Worm (Caenorhabditis elegans) whole organism, late embryonic: ENCODE results near the gene C49F5.7.

Experiments used
- C08G9.2 ChIP-seq: sonication (generic microtip); optimal IDR thresholded peaks from 2 replicates; lab custom pipeline; 2016; ENCODE audit warnings: mild to moderate bottlenecking, missing genetic modification characterization, moderate library complexity, missing compliant biosample characterization
- C38D4.7 ChIP-seq: fragments of 200-800 bp; sonication (Bioruptor generic); optimal IDR thresholded peaks from 2 replicates; lab custom pipeline; 2018; ENCODE audit warnings: mild to moderate bottlenecking, missing genetic modification characterization, moderate library complexity, missing compliant biosample characterization
- K02D7.2 ChIP-seq: sonication (generic microtip); optimal IDR thresholded peaks from 2 replicates; lab custom pipeline; 2017; ENCODE audit warnings: mild to moderate bottlenecking, missing genetic modification characterization, missing compliant biosample characterization
- K09A11.1 ChIP-seq: sonication (generic microtip); optimal IDR thresholded peaks from 2 replicates; lab custom pipeline; 2017; ENCODE audit warnings: antibody characterized with exemption, mild to moderate bottlenecking, missing genetic modification characterization, missing compliant biosample characterization; ENCODE audit not compliant: insufficient read depth
- T23F11.4 ChIP-seq: fragments of 200-800 bp; sonication (Bioruptor generic); optimal IDR thresholded peaks from 2 replicates; lab custom pipeline; 2018; ENCODE audit warnings: mild to moderate bottlenecking, missing genetic modification characterization, missing compliant biosample characterization
- ahr-1 ChIP-seq: sonication (generic microtip); optimal IDR thresholded peaks from 2 replicates; lab custom pipeline; 2016; ENCODE audit warnings: missing genetic modification characterization, missing compliant biosample characterization
- ama-1 ChIP-seq: fragments of 150-350 bp; optimal IDR thresholded peaks from 2 replicates; lab custom pipeline; 2014
- ceh-19 ChIP-seq: fragments of 200-800 bp; sonication (Bioruptor generic); optimal IDR thresholded peaks from 2 replicates; lab custom pipeline; 2018; ENCODE audit warnings: mild to moderate bottlenecking, missing genetic modification characterization, missing compliant biosample characterization
- ceh-2 ChIP-seq: sonication (generic microtip); optimal IDR thresholded peaks from 2 replicates; lab custom pipeline; 2016; ENCODE audit warnings: missing genotype, missing genetic modification characterization, missing compliant biosample characterization
- ceh-22 ChIP-seq: sonication (generic microtip); optimal IDR thresholded peaks from 2 replicates; lab custom pipeline; 2017; ENCODE audit warnings: missing biosample characterization, missing genetic modification characterization
- ceh-24 ChIP-seq: sonication (generic microtip); optimal IDR thresholded peaks from 2 replicates; lab custom pipeline; 2016; ENCODE audit warnings: mild to moderate bottlenecking, missing genetic modification characterization, missing compliant biosample characterization
- ceh-30 ChIP-seq: fragments of 150-350 bp; optimal IDR thresholded peaks from 2 replicates; lab custom pipeline; 2014; ENCODE audit warnings: missing biosample characterization, missing genetic modification characterization
- ceh-31 ChIP-seq: sonication (generic microtip); optimal IDR thresholded peaks from 2 replicates; lab custom pipeline; 2016; ENCODE audit warnings: missing genetic modification characterization, missing compliant biosample characterization
- ceh-45 ChIP-seq: fragments of 200-800 bp; sonication (Bioruptor generic); IDR thresholded peaks from 2 replicates; pipeline ENCODE4 v1.3.6; 2022; ENCODE audit warnings: missing genetic modification reagents, missing genetic modification characterization, missing compliant biosample characterization
- ceh-48 ChIP-seq: sonication (generic microtip); optimal IDR thresholded peaks from 2 replicates; lab custom pipeline; 2016; ENCODE audit warnings: missing genetic modification characterization, inconsistent platforms, missing compliant biosample characterization
- ceh-6 ChIP-seq: fragments of 200-800 bp; sonication (Bioruptor generic); optimal IDR thresholded peaks from 2 replicates; lab custom pipeline; 2018; ENCODE audit warnings: mild to moderate bottlenecking, missing genetic modification characterization, missing compliant biosample characterization
- ceh-9 ChIP-seq: sonication (generic microtip); optimal IDR thresholded peaks from 2 replicates; lab custom pipeline; 2016; ENCODE audit warnings: mild to moderate bottlenecking, missing genetic modification characterization, inconsistent platforms, missing compliant biosample characterization
- eyg-1 ChIP-seq: sonication (generic microtip); optimal IDR thresholded peaks from 2 replicates; lab custom pipeline; 2016; ENCODE audit warnings: missing genotype, missing genetic modification characterization, missing compliant biosample characterization
- fax-1 ChIP-seq: sonication (generic microtip); optimal IDR thresholded peaks from 2 replicates; lab custom pipeline; 2016; ENCODE audit warnings: missing genotype, missing genetic modification characterization, missing compliant biosample characterization
- fkh-10 ChIP-seq: fragments of 150-350 bp; optimal IDR thresholded peaks from 2 replicates; lab custom pipeline; 2014; ENCODE audit warnings: missing biosample characterization, missing genetic modification reagents, missing genetic modification characterization
- gmeb-2 ChIP-seq: sonication (generic microtip); optimal IDR thresholded peaks from 2 replicates; lab custom pipeline; 2016; ENCODE audit warnings: missing genetic modification characterization, inconsistent platforms, missing compliant biosample characterization
- hlh-13 ChIP-seq: fragments of 200-800 bp; sonication (Bioruptor generic); optimal IDR thresholded peaks from 2 replicates; lab custom pipeline; 2018; ENCODE audit warnings: mild to moderate bottlenecking, missing genetic modification characterization, missing compliant biosample characterization
- hlh-15 ChIP-seq: sonication (generic microtip); optimal IDR thresholded peaks from 2 replicates; lab custom pipeline; 2016; ENCODE audit warnings: missing genetic modification characterization, missing compliant biosample characterization
- hlh-8 ChIP-seq: sonication (generic microtip); optimal IDR thresholded peaks from 2 replicates; lab custom pipeline; 2016; ENCODE audit warnings: missing genotype, missing genetic modification characterization, missing compliant biosample characterization
- lim-6 ChIP-seq: sonication (generic microtip); optimal IDR thresholded peaks from 2 replicates; lab custom pipeline; 2016; ENCODE audit warnings: missing genetic modification characterization, missing compliant biosample characterization
- mec-3 ChIP-seq: sonication (generic microtip); optimal IDR thresholded peaks from 2 replicates; lab custom pipeline; 2016; ENCODE audit warnings: borderline replicate concordance, missing genetic modification characterization, missing compliant biosample characterization
- nhr-232 ChIP-seq: sonication (generic microtip); optimal IDR thresholded peaks from 2 replicates; lab custom pipeline; 2016; ENCODE audit warnings: missing genetic modification characterization, missing compliant biosample characterization
- npax-4 ChIP-seq: sonication (generic microtip); optimal IDR thresholded peaks from 2 replicates; lab custom pipeline; 2016; ENCODE audit warnings: missing genetic modification characterization, missing compliant biosample characterization
- odd-2 ChIP-seq: sonication (generic microtip); optimal IDR thresholded peaks from 2 replicates; lab custom pipeline; 2017; ENCODE audit warnings: antibody characterized with exemption, mild to moderate bottlenecking, missing genetic modification characterization, missing compliant biosample characterization
- pag-3 ChIP-seq: sonication (generic microtip); optimal IDR thresholded peaks from 2 replicates; lab custom pipeline; 2016; ENCODE audit warnings: missing compliant biosample characterization, missing genetic modification characterization, borderline replicate concordance
- pax-1 ChIP-seq: fragments of 150-350 bp; optimal IDR thresholded peaks from 2 replicates; lab custom pipeline; 2014; ENCODE audit warnings: missing biosample characterization, missing genetic modification characterization
- pha-2 ChIP-seq: sonication (generic microtip); optimal IDR thresholded peaks from 2 replicates; lab custom pipeline; 2017; ENCODE audit warnings: mild to moderate bottlenecking, missing genetic modification characterization, missing compliant biosample characterization
- pha-4 ChIP-seq: fragments of 150-350 bp; optimal IDR thresholded peaks from 2 replicates; lab custom pipeline; 2018; ENCODE audit warnings: missing biosample characterization, missing genetic modification reagents, missing genetic modification characterization
- pqm-1 ChIP-seq: sonication (generic microtip); optimal IDR thresholded peaks from 2 replicates; lab custom pipeline; 2016; ENCODE audit warnings: missing genetic modification characterization, missing compliant biosample characterization
- pros-1 ChIP-seq: fragments of 150-350 bp; optimal IDR thresholded peaks from 2 replicates; lab custom pipeline; 2014; ENCODE audit warnings: missing biosample characterization, missing genetic modification reagents, missing genetic modification characterization
- rnt-1 ChIP-seq: sonication (generic microtip); optimal IDR thresholded peaks from 2 replicates; lab custom pipeline; 2016; ENCODE audit warnings: missing genetic modification characterization, missing compliant biosample characterization
- sdc-2 ChIP-seq: sonication (generic microtip); optimal IDR thresholded peaks from 2 replicates; lab custom pipeline; 2016; ENCODE audit warnings: missing genotype, missing genetic modification characterization, missing compliant biosample characterization
- sox-4 ChIP-seq: sonication (generic microtip); optimal IDR thresholded peaks from 2 replicates; lab custom pipeline; 2017; ENCODE audit warnings: mild to moderate bottlenecking, missing genetic modification characterization, inconsistent platforms, missing compliant biosample characterization
- tbx-2 ChIP-seq: sonication (generic microtip); optimal IDR thresholded peaks from 2 replicates; lab custom pipeline; 2016; ENCODE audit warnings: missing genetic modification characterization, missing compliant biosample characterization
- ttx-3 ChIP-seq: sonication (generic microtip); optimal IDR thresholded peaks from 2 replicates; lab custom pipeline; 2016; ENCODE audit warnings: missing genetic modification reagents, missing genetic modification characterization, missing compliant biosample characterization
- unc-3 ChIP-seq, 2 experiments: fragments of 200-800 bp in 1 of 2; sonication (Bioruptor generic) in 1 of 2; sonication (generic microtip) in 1 of 2; conservative IDR thresholded peaks in 1 of 2; optimal IDR thresholded peaks in 1 of 2; 2 replicates each; pipeline versions ENCODE4 v1.3.6 to Lab custom; 2016 to 2022; ENCODE audit warnings: missing compliant biosample characterization in 2 of 2, missing genetic modification characterization in 2 of 2, missing genetic modification reagents in 1 of 2
- unc-42 ChIP-seq: sonication (generic microtip); optimal IDR thresholded peaks from 2 replicates; lab custom pipeline; 2016; ENCODE audit warnings: missing genotype, missing genetic modification characterization, missing compliant biosample characterization
- ztf-16 ChIP-seq: sonication (generic microtip); optimal IDR thresholded peaks from 2 replicates; lab custom pipeline; 2017; ENCODE audit warnings: missing genetic modification characterization, missing compliant biosample characterization

The C49F5.7 gene

DNA sequence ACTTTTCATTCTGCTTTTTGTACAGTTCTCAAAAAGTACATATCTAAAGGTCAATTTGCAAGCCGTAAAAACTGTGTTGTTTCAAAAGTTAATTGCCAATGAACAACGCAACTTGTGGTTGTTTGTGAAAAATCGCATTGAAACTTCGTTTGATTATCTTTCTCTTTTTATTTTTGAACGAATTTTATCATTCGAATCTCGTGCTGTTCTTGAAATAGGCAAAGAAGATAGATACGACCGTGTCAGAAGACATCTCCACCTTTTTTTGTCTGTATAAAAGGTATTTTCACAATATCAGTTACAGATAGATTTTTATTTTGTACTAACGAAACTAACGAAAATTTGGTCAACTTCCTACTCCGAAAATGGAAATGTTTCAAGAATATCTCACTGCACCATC, at the start of gene C49F5.7:
Gene C49F5.7 (plus strand): TSS at position 301 of the 400 bp plus-strand sequence.
- no peak for TF ChIP-seq ama-1 (lab: Kevin White, UChicago)
- TF ChIP-seq tbx-2 = no peak
- TF ChIP-seq C08G9.2 (tag; lab: Kevin White, UChicago) = no peak
- no peak for TF ChIP-seq rnt-1 (tag; lab: Kevin White, UChicago)
- no peak for TF ChIP-seq C38D4.7 (GFP tag; lab: Kevin White, UChicago)
- no peak for TF ChIP-seq ceh-2
- no peak for TF ChIP-seq T23F11.4
- TF ChIP-seq pha-4 (tag; lab: Kevin White, UChicago) = no peak
- TF ChIP-seq hlh-13 (GFP tag; lab: Kevin White, UChicago) = no peak
- TF ChIP-seq npax-4 (tag; lab: Kevin White, UChicago) = no peak
- TF ChIP-seq ceh-45 (GFP tag; lab: Robert Waterston, UW) = no peak
- TF ChIP-seq ceh-6 (GFP tag; lab: Kevin White, UChicago) = no peak
- TF ChIP-seq eyg-1 (tag; lab: Kevin White, UChicago) = no peak
- no peak for TF ChIP-seq fkh-10
- no peak for TF ChIP-seq ceh-19 (GFP tag; lab: Kevin White, UChicago)
- TF ChIP-seq ceh-24 = no peak
- no peak for TF ChIP-seq pax-1
- TF ChIP-seq ztf-16 (tag; lab: Kevin White, UChicago) = no peak

ce11 chrX:11946788-11947463, 47.7 kb upstream of the C49F5.7 start, which contains the start of gene nfya-1:
nfya-1 (minus strand) TSS chrX:11946838.
- TF ChIP-seq ceh-9 (tag; lab: Kevin White, UChicago) (no peak), ceh-31 (tag; lab: Kevin White, UChicago) (peak; percentile 37), ttx-3 (tag; lab: Kevin White, UChicago) (no peak), sox-4 (tag; lab: Kevin White, UChicago) (no peak), pha-4 (tag; lab: Kevin White, UChicago) (no peak), C38D4.7 (GFP tag; lab: Kevin White, UChicago) (no peak), hlh-8 (tag; lab: Kevin White, UChicago) (no peak), rnt-1 (tag; lab: Kevin White, UChicago) (peak; percentile 30), ztf-16 (tag; lab: Kevin White, UChicago) (no peak), nhr-232 (tag; lab: Kevin White, UChicago) (no peak), K09A11.1 (tag; lab: Kevin White, UChicago) (no peak), pha-2 (tag; lab: Kevin White, UChicago) (no peak), sdc-2 (tag; lab: Kevin White, UChicago) (peak; percentile 71), ceh-24 (no peak), lim-6 (tag; lab: Kevin White, UChicago) (no peak), tbx-2 (peak; percentile 1), K02D7.2 (no peak), fax-1 (tag; lab: Kevin White, UChicago) (no peak), ceh-48 (peak; percentile 84), pros-1 (tag; lab: Kevin White, UChicago) (no peak), gmeb-2 (tag; lab: Kevin White, UChicago) (no peak), ceh-22 (tag; lab: Kevin White, UChicago) (no peak), ama-1 (lab: Kevin White, UChicago) (no peak), ceh-45 (GFP tag; lab: Robert Waterston, UW) (no peak), ahr-1 (tag; lab: Kevin White, UChicago) (no peak), mec-3 (tag; lab: Kevin White, UChicago) (no peak), pqm-1 (tag; lab: Kevin White, UChicago) (no peak), unc-42 (tag; lab: Kevin White, UChicago) (peak; percentile 3), unc-3 (GFP tag; conservative IDR thresholded peaks at IDR 0.05; lab: Robert Waterston, UW) (no peak), unc-3 (tag; optimal IDR thresholded peaks at IDR 0.05; lab: Kevin White, UChicago) (no peak), hlh-15 (tag; lab: Kevin White, UChicago) (no peak), odd-2 (tag; lab: Kevin White, UChicago) (no peak), ceh-30 (tag; lab: Kevin White, UChicago) (no peak), pag-3 (no peak)
